Fruit fly (Drosophila melanogaster): ENCODE measurements around the gene CG13474.

The CG13474 gene

DNA sequence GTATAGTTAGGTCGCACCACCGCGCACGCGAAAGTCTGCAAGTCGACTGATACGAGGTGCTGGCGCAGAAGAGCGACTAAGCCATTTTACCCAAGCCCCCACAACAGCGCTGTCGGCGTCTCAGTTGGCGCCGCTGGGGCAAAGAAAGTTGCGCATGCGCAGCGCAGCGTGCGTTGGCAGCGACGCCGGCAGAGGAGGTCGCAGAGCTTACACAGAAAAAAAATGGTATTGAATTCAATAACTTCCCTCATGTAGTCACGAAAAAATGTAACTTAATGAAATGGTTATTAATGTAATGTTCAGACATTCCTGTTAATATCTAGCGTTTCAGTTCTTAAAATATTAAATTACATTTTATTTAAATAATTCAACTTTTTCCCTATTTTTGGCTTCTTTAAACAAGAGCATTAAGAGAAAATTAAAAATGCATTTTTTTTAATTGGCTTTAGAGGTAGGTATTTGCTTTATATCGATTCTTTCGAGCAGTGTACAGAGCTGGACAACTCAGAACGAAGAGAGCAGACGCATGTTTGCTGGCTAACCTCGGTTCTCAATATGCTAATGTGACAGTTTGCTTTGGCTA lies 18.7 kb downstream of the CG13474 start, which contains the start of gene CG4914 (continued):
- no peak for TF ChIP-seq C15 (GFP tag; IDR thresholded peaks at IDR 0.05)
- peak; percentile 26 for TF ChIP-seq CG4707 (GFP tag; optimal IDR thresholded peaks at IDR 0.05)
- peak; percentile 73 for TF ChIP-seq Six4 (GFP tag; optimal IDR thresholded peaks at IDR 0.05)
- no peak for TF ChIP-seq pb (GFP tag; optimal IDR thresholded peaks at IDR 0.05)
- TF ChIP-seq CG14667 (GFP tag; IDR thresholded peaks at IDR 0.05), result peak; percentile 36; the same call in 1 of the 2 replicates
- TF ChIP-seq sna (GFP tag; IDR thresholded peaks at IDR 0.05; ENCODE audit: partially characterized antibody), result no peak
- peak in 1 of 2 experiments; percentile 83 for TF ChIP-seq Eip74EF (GFP tag; optimal IDR thresholded peaks at IDR 0.05)
- TF ChIP-seq pita (GFP tag; optimal IDR thresholded peaks at IDR 0.05), result no peak
- peak; percentile 77 for TF ChIP-seq Adf1 (GFP tag; IDR thresholded peaks at IDR 0.05)
- TF ChIP-seq Ets97D (GFP tag; optimal IDR thresholded peaks at IDR 0.05), result no peak
- no peak for TF ChIP-seq gsb (GFP tag; IDR thresholded peaks at IDR 0.05)
- no peak for TF ChIP-seq aop (GFP tag; IDR thresholded peaks at IDR 0.05)
- TF ChIP-seq CG14860 (GFP tag; IDR thresholded peaks at IDR 0.05; ENCODE audit: partially characterized antibody), result 0 out of 3 replicates have a peak, but pooled peaks have one; percentile 31
- peak; percentile 45 for TF ChIP-seq cato (GFP tag; optimal IDR thresholded peaks at IDR 0.05; ENCODE audit: borderline replicate concordance)
- no peak for TF ChIP-seq CG1832 (GFP tag; optimal IDR thresholded peaks at IDR 0.05)
- no peak for TF ChIP-seq Side (GFP tag; optimal IDR thresholded peaks at IDR 0.05)
- TF ChIP-seq peb (GFP tag; IDR thresholded peaks at IDR 0.05), result peak; percentile 41; the same call in 1 of the 2 replicates
- TF ChIP-seq sqz (GFP tag; optimal IDR thresholded peaks at IDR 0.05), result peak; percentile 69
- TF ChIP-seq ac (GFP tag; optimal IDR thresholded peaks at IDR 0.05), result no peak
- peak; percentile 74 for TF ChIP-seq Ptx1 (GFP tag; IDR thresholded peaks at IDR 0.05)
- peak; percentile 85 for TF ChIP-seq D19A (tag; optimal IDR thresholded peaks at IDR 0.05)
- no peak for TF ChIP-seq sima (GFP tag; optimal IDR thresholded peaks at IDR 0.05)
- TF ChIP-seq Sox102F (GFP tag; optimal IDR thresholded peaks at IDR 0.05), result peak; percentile 88
- peak; percentile 74 for TF ChIP-seq CG6254 (GFP tag; optimal IDR thresholded peaks at IDR 0.05)
- TF ChIP-seq CG10366 (GFP tag; IDR thresholded peaks at IDR 0.05), result peak; percentile 46; the same call in 1 of the 2 replicates
- no peak for TF ChIP-seq CG2889 (GFP tag; IDR thresholded peaks at IDR 0.05)
- peak; percentile 56 for TF ChIP-seq CG2120 (GFP tag; optimal IDR thresholded peaks at IDR 0.05)
- peak; percentile 76 for TF ChIP-seq nerfin-1 (tag; optimal IDR thresholded peaks at IDR 0.05)
- TF ChIP-seq pan (optimal IDR thresholded peaks at IDR 0.05), result no peak
- peak in 1 of 2 experiments; percentile 52 for TF ChIP-seq pan (GFP tag; optimal IDR thresholded peaks at IDR 0.05 in 1 of 2, IDR thresholded peaks at IDR 0.05 in 1 of 2)
- peak; percentile 50 for TF ChIP-seq ind (GFP tag; optimal IDR thresholded peaks at IDR 0.05)
- peak in 1 of 2 experiments; percentile 5 for TF ChIP-seq crp (GFP tag; optimal IDR thresholded peaks at IDR 0.05)
- TF ChIP-seq Rfx (GFP tag; IDR thresholded peaks at IDR 0.05), result peak; percentile 59; the same call in 1 of the 2 replicates
- peak; percentile 87 for TF ChIP-seq CG30403 (GFP tag; optimal IDR thresholded peaks at IDR 0.05)
- no peak for TF ChIP-seq CG7271 (tag; optimal IDR thresholded peaks at IDR 0.05)
- TF ChIP-seq CG12155 (GFP tag; optimal IDR thresholded peaks at IDR 0.05), result peak; percentile 67
- peak; percentile 70 for TF ChIP-seq CG1529 (GFP tag; optimal IDR thresholded peaks at IDR 0.05)
- no peak for TF ChIP-seq ab (GFP tag; optimal IDR thresholded peaks at IDR 0.05)
- TF ChIP-seq HLH4C (GFP tag; IDR thresholded peaks at IDR 0.05; ENCODE audit: partially characterized antibody), result no peak
- peak; percentile 32 for TF ChIP-seq CG4617 (GFP tag; optimal IDR thresholded peaks at IDR 0.05; ENCODE audit: borderline replicate concordance)
- peak; percentile 85 for TF ChIP-seq CG16815 (GFP tag; optimal IDR thresholded peaks at IDR 0.05)
- TF ChIP-seq CG16813 (GFP tag; IDR thresholded peaks at IDR 0.05; ENCODE audit: partially characterized antibody), result 0 out of 3 replicates have a peak, but pooled peaks have one; percentile 30
- TF ChIP-seq Hsf (GFP tag; optimal IDR thresholded peaks at IDR 0.05), result peak; percentile 42
- TF ChIP-seq CG11093 (GFP tag; IDR thresholded peaks at IDR 0.05), result peak; percentile 68; the same call in 2 of the 3 replicates
- TF ChIP-seq sim (GFP tag; IDR thresholded peaks at IDR 0.05), result 0 out of 2 replicates have a peak, but pooled peaks have one; percentile 12
- peak; percentile 39; the same call in 2 of the 4 replicates for TF ChIP-seq Gug (GFP tag; IDR thresholded peaks at IDR 0.05)
- TF ChIP-seq shn (GFP tag; optimal IDR thresholded peaks at IDR 0.05), result no peak
- no peak for TF ChIP-seq NC2α (GFP tag; optimal IDR thresholded peaks at IDR 0.05)
- TF ChIP-seq CG2116 (GFP tag; optimal IDR thresholded peaks at IDR 0.05), result peak; percentile 53

Data from whole organism, embryonic.